Worm (Caenorhabditis elegans) whole organism, young adult: ENCODE measurements around the gene srj-1.

Experiments used
- F33H1.4 ChIP-seq: fragments of 200-800 bp; sonication (Bioruptor generic); IDR thresholded peaks from 2 replicates; pipeline ENCODE4 v1.3.6; 2022; ENCODE audit warnings: missing genetic modification reagents, missing genetic modification characterization, missing compliant biosample characterization
- F39B2.1 ChIP-seq: fragments of 200-800 bp; sonication (Bioruptor generic); IDR thresholded peaks from 2 replicates; pipeline ENCODE4 v1.3.6; 2022; ENCODE audit warnings: missing genetic modification reagents, missing genetic modification characterization, missing compliant biosample characterization
- F49E8.2 ChIP-seq: sonication (generic microtip); optimal IDR thresholded peaks from 3 replicates; lab custom pipeline; 2017; ENCODE audit warnings: missing genetic modification characterization, mild to moderate bottlenecking, missing compliant biosample characterization, antibody characterized with exemption, moderate library complexity; ENCODE audit not compliant: insufficient read depth
- F52B5.7 ChIP-seq: sonication (generic microtip); optimal IDR thresholded peaks from 2 replicates; lab custom pipeline; 2016; ENCODE audit warnings: mild to moderate bottlenecking, missing genetic modification characterization, missing compliant biosample characterization
- K11D2.4 ChIP-seq: fragments of 200-800 bp; sonication (Bioruptor generic); IDR thresholded peaks from 2 replicates; pipeline ENCODE4 v1.3.6; 2022; ENCODE audit warnings: missing genetic modification reagents, missing genetic modification characterization, missing compliant biosample characterization
- K12H6.12 ChIP-seq: fragments of 200-800 bp; sonication (Bioruptor generic); optimal IDR thresholded peaks from 2 replicates; lab custom pipeline; 2018; ENCODE audit warnings: mild to moderate bottlenecking, missing genetic modification characterization, missing compliant biosample characterization
- Y56A3A.18 ChIP-seq: fragments of 200-800 bp; sonication (Bioruptor generic); IDR thresholded peaks from 2 replicates; pipeline ENCODE4 v1.3.6; 2022; ENCODE audit warnings: missing genetic modification reagents, missing genetic modification characterization, missing compliant biosample characterization
- Y79H2A.3 ChIP-seq: fragments of 200-800 bp; sonication (Bioruptor generic); conservative IDR thresholded peaks from 2 replicates; pipeline ENCODE4 v1.3.6; 2022; ENCODE audit warnings: missing genetic modification reagents, missing genetic modification characterization, missing compliant biosample characterization
- akir-1 ChIP-seq: fragments of 200-800 bp; sonication (Bioruptor generic); optimal IDR thresholded peaks from 2 replicates; lab custom pipeline; 2018; ENCODE audit warnings: mild to moderate bottlenecking, missing genetic modification characterization, moderate library complexity, missing compliant biosample characterization
- ama-1 ChIP-seq, 3 experiments: fragments of 150-350 bp in 1 of 3; sonication (generic microtip) in 2 of 3; optimal IDR thresholded peaks; 2 replicates each; lab custom pipeline; 2014 to 2018; ENCODE audit warnings: missing biosample characterization in 2 of 3, missing genetic modification characterization in 2 of 3, missing genetic modification reagents in 2 of 3
- athp-1 ChIP-seq: sonication (generic microtip); optimal IDR thresholded peaks from 2 replicates; lab custom pipeline; 2017; ENCODE audit warnings: mild to moderate bottlenecking, missing genetic modification characterization, missing compliant biosample characterization
- attf-3 ChIP-seq: fragments of 200-800 bp; sonication (Bioruptor generic); conservative IDR thresholded peaks from 2 replicates; pipeline ENCODE4 v1.3.6; 2022; ENCODE audit warnings: missing genetic modification reagents, missing genetic modification characterization, missing compliant biosample characterization
- bed-1 ChIP-seq: fragments of 200-800 bp; sonication (Bioruptor generic); IDR thresholded peaks from 2 replicates; pipeline ENCODE4 v1.3.6; 2022; ENCODE audit warnings: missing genetic modification reagents, missing genetic modification characterization, missing compliant biosample characterization
- ceh-27 ChIP-seq: fragments of 200-800 bp; sonication (Bioruptor generic); optimal IDR thresholded peaks from 2 replicates; lab custom pipeline; 2018; ENCODE audit warnings: mild to moderate bottlenecking, missing genetic modification characterization, moderate library complexity, missing compliant biosample characterization
- dox-1 ChIP-seq: fragments of 200-800 bp; sonication (Bioruptor generic); IDR thresholded peaks from 2 replicates; pipeline ENCODE4 v1.3.6; 2022; ENCODE audit warnings: missing genetic modification reagents, missing genetic modification characterization, missing compliant biosample characterization
- dpff-1 ChIP-seq: sonication (generic microtip); optimal IDR thresholded peaks from 2 replicates; lab custom pipeline; 2017; ENCODE audit warnings: mild to moderate bottlenecking, missing genetic modification characterization, missing compliant biosample characterization
- dpl-1 ChIP-seq: fragments of 150-350 bp; optimal IDR thresholded peaks from 2 replicates; lab custom pipeline; 2014; ENCODE audit warnings: missing biosample characterization, missing genetic modification reagents, missing genetic modification characterization
- efl-1 ChIP-seq: fragments of 150-350 bp; optimal IDR thresholded peaks from 2 replicates; lab custom pipeline; 2014; ENCODE audit warnings: missing biosample characterization, missing genetic modification reagents, missing genetic modification characterization
- ekl-4 ChIP-seq: fragments of 200-800 bp; sonication (Bioruptor generic); IDR thresholded peaks from 2 replicates; pipeline ENCODE4 v1.3.6; 2022; ENCODE audit warnings: missing genetic modification reagents, missing genetic modification characterization, missing compliant biosample characterization
- hlh-26 ChIP-seq: fragments of 200-800 bp; sonication (Bioruptor generic); conservative IDR thresholded peaks from 2 replicates; pipeline ENCODE4 v1.3.6; 2022; ENCODE audit warnings: missing genetic modification reagents, missing genetic modification characterization, missing compliant biosample characterization
- hmg-1.2 ChIP-seq: fragments of 200-800 bp; sonication (Bioruptor generic); IDR thresholded peaks from 2 replicates; pipeline ENCODE4 v1.3.6; 2022; ENCODE audit warnings: missing genetic modification reagents, missing genetic modification characterization, missing compliant biosample characterization
- lag-1 ChIP-seq: fragments of 200-800 bp; sonication (Bioruptor generic); IDR thresholded peaks from 2 replicates; pipeline ENCODE4 v1.3.6; 2022; ENCODE audit warnings: missing genetic modification reagents, missing genetic modification characterization, missing compliant biosample characterization
- lin-35 ChIP-seq, 3 experiments: fragments of 150-350 bp in 2 of 3; sonication (generic microtip) in 1 of 3; optimal IDR thresholded peaks; 2 replicates each; lab custom pipeline; 2014 to 2018; ENCODE audit warnings: missing biosample characterization in 3 of 3, missing genetic modification characterization in 3 of 3, missing genetic modification reagents in 3 of 3
- lin-40 ChIP-seq: sonication (generic microtip); optimal IDR thresholded peaks from 2 replicates; lab custom pipeline; 2016; ENCODE audit warnings: missing genetic modification characterization, mild to moderate bottlenecking, missing compliant biosample characterization, missing genotype, missing genetic modification reagents
- lin-54 ChIP-seq: fragments of 200-800 bp; sonication (Bioruptor generic); optimal IDR thresholded peaks from 2 replicates; lab custom pipeline; 2018; ENCODE audit warnings: mild to moderate bottlenecking, missing genetic modification characterization, missing compliant biosample characterization
- lsl-1 ChIP-seq: fragments of 200-800 bp; sonication (Bioruptor generic); optimal IDR thresholded peaks from 2 replicates; lab custom pipeline; 2018; ENCODE audit warnings: mild to moderate bottlenecking, missing genetic modification characterization, moderate library complexity, missing compliant biosample characterization
- madf-6 ChIP-seq: fragments of 200-800 bp; sonication (Bioruptor generic); IDR thresholded peaks from 2 replicates; pipeline ENCODE4 v1.3.6; 2022; ENCODE audit warnings: missing genetic modification reagents, missing genetic modification characterization, missing compliant biosample characterization
- mes-4 ChIP-seq: sonication (generic microtip); optimal IDR thresholded peaks from 2 replicates; lab custom pipeline; 2016; ENCODE audit warnings: missing genotype, missing genetic modification characterization, missing compliant biosample characterization
- nfya-1 ChIP-seq: sonication (generic microtip); optimal IDR thresholded peaks from 2 replicates; lab custom pipeline; 2017; ENCODE audit warnings: antibody characterized with exemption, missing compliant biosample characterization, missing genetic modification characterization, borderline replicate concordance; ENCODE audit not compliant: insufficient read depth
- nfya-2 ChIP-seq: fragments of 200-800 bp; sonication (Bioruptor generic); IDR thresholded peaks from 2 replicates; pipeline ENCODE4 v1.3.6; 2022; ENCODE audit warnings: missing genetic modification reagents, missing genetic modification characterization, missing compliant biosample characterization
- nhr-80 ChIP-seq: sonication (generic microtip); optimal IDR thresholded peaks from 2 replicates; lab custom pipeline; 2016; ENCODE audit warnings: missing genetic modification characterization, missing compliant biosample characterization
- rcor-1 ChIP-seq: fragments of 200-800 bp; sonication (Bioruptor generic); IDR thresholded peaks from 2 replicates; pipeline ENCODE4 v1.3.6; 2022; ENCODE audit warnings: missing genetic modification reagents, missing genetic modification characterization, missing compliant biosample characterization
- rpc-1 ChIP-seq, 2 experiments: fragments of 150-350 bp in 1 of 2; sonication (generic microtip) in 1 of 2; optimal IDR thresholded peaks; 2 replicates each; lab custom pipeline; 2014 to 2018; ENCODE audit warnings: missing biosample characterization in 1 of 2, missing genetic modification characterization in 1 of 2, missing genetic modification reagents in 1 of 2, missing genotype in 1 of 2
- tbp1 ChIP-seq: fragments of 200-800 bp; sonication (Bioruptor generic); optimal IDR thresholded peaks from 2 replicates; lab custom pipeline; 2018; ENCODE audit warnings: mild to moderate bottlenecking, missing genetic modification characterization, missing compliant biosample characterization
- xnd-1 ChIP-seq: sonication (generic microtip); optimal IDR thresholded peaks from 2 replicates; lab custom pipeline; 2016; ENCODE audit warnings: missing genotype, missing genetic modification reagents, missing genetic modification characterization, missing compliant biosample characterization
- ztf-18 ChIP-seq: sonication (generic microtip); optimal IDR thresholded peaks from 2 replicates; lab custom pipeline; 2016; ENCODE audit warnings: missing genotype, mild to moderate bottlenecking, missing genetic modification characterization, missing compliant biosample characterization
- ztf-26 ChIP-seq: sonication (generic microtip); optimal IDR thresholded peaks from 2 replicates; lab custom pipeline; 2017; ENCODE audit warnings: missing genetic modification characterization, missing compliant biosample characterization
- ztf-28 ChIP-seq: fragments of 200-800 bp; sonication (Bioruptor generic); IDR thresholded peaks from 2 replicates; pipeline ENCODE4 v1.3.6; 2022; ENCODE audit warnings: missing genetic modification reagents, missing genetic modification characterization, missing compliant biosample characterization

srj-1 gene

DNA sequence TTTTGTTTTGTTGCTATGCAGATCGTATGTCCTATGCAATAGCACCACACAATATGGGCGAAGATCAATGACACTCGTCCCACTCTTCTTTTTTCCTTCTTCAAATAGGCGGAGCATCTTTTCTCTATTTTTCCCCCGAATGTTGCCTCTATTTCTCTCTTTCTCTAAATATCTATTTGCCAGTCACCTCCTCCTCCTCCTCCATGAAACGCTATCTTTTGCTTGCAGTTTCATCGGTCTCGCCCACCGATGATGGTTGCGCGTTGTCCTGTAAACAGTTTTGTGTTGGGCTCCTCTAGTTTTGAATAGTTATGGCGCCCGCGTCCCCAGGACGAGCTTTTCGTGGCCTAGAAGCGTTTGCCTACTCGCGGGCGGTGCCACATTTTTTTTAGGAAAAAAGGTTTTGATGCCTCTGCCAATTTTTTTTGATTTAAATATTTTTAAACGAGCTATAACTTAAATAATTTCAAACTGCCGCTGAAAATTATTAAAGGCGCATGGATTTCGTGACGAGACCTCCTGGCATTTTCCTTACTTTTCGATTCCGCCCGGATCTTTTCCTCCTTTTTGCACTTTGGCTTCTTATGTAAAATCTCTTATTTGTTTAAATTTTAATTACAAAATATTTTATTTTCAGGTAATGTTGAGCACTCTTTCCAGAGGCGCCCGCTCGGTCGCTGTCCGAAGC is 12.5 kb downstream of the srj-1 start, which contains the start of gene gdh-1:
Gene gdh-1, plus strand, starts transcription at position 638 of the 688 bp plus-strand sequence.
- TF ChIP-seq nhr-80 (tag; lab: Kevin White, UChicago) (peak; percentile 63), dox-1 (peak; percentile 55), efl-1 (GFP tag; lab: Kevin White, UChicago) (peak; percentile 48), dpl-1 (GFP tag; lab: Kevin White, UChicago) (no peak), lsl-1 (GFP tag; lab: Kevin White, UChicago) (peak; percentile 23), ceh-27 (GFP tag; lab: Kevin White, UChicago) (no peak), bed-1 (no peak), tbp1 (peak; percentile 23), rcor-1 (GFP tag; lab: Robert Waterston, UW) (no peak), K11D2.4 (no peak), F33H1.4 (GFP tag; lab: Robert Waterston, UW) (peak; percentile 28; the same call in 1 of the 2 replicates), lin-35 (GFP tag; optimal IDR thresholded peaks at IDR 0.05; lab: Kevin White, UChicago) (peak in 1 of 3 experiments; percentile 6), madf-6 (GFP tag; lab: Robert Waterston, UW) (peak; percentile 41), ekl-4 (no peak), F39B2.1 (GFP tag; lab: Robert Waterston, UW) (no peak), attf-3 (GFP tag; lab: Robert Waterston, UW) (no peak), lin-54 (GFP tag; lab: Kevin White, UChicago) (peak; percentile 53), ama-1 (optimal IDR thresholded peaks at IDR 0.05; lab: Kevin White, UChicago) (peak; percentile 18), ama-1 (GFP tag; optimal IDR thresholded peaks at IDR 0.05; lab: Kevin White, UChicago) (no peak), akir-1 (no peak), Y79H2A.3 (no peak), hmg-1.2 (peak; percentile 32; the same call in 1 of the 2 replicates), nfya-1 (tag; lab: Kevin White, UChicago) (no peak), F49E8.2 (no peak), xnd-1 (tag; lab: Kevin White, UChicago) (peak; percentile 1), K12H6.12 (peak; percentile 6), ztf-18 (tag; lab: Kevin White, UChicago) (no peak)

DNA sequence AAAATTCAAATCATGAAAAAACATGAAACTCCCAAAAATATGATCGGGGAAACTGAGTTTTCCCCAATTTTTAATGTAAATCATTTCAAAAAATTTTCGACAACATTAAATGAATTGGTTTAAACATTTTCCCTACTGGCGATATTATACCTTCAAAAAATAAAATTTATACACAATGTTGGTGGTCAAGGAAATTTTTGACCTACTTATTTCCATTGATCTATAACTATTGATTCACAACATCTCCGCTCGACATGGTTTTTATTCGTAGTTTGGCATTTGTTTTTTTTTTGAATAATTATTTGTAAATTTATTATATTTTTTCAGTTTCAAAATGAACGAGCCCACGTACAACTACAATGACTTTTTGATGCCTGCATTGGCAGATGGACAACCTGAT is 15.0 kb downstream of the srj-1 start, which contains the start of gene tbx-36:
Gene tbx-36, plus strand, starts transcription at position 301 of the 400 bp plus-strand sequence.
- TF ChIP-seq ztf-28: no peak
- TF ChIP-seq ama-1 (optimal IDR thresholded peaks at IDR 0.05; lab: Kevin White, UChicago): no peak
- TF ChIP-seq ama-1 (GFP tag; optimal IDR thresholded peaks at IDR 0.05; lab: Kevin White, UChicago): no peak
- TF ChIP-seq mes-4 (tag; lab: Kevin White, UChicago): no peak
- TF ChIP-seq hlh-26 (GFP tag; lab: Robert Waterston, UW): no peak
- TF ChIP-seq athp-1 (tag; lab: Kevin White, UChicago): no peak

DNA sequence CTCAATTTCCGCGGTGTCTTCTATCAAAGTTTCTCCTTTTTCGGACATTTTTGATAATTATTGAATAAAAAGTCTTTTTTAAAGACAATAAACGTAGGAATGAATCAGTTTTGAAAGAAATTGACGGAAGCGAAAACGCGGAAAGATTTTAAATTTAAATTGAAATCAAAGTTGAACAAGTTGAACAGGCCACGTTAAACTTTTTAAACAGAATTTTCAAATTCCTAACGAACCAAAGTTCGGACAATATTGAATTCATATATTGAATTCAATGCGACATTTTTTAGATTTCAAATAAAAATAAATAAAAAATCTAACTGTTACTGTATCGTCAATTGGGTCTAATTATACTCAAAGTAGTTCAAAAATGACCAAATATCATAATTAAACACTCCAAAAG is 15.5 kb downstream of the srj-1 start, which contains the start of gene hdl-1:
Gene hdl-1, minus strand, starts transcription at position 101 of the 400 bp plus-strand sequence.
- TF ChIP-seq Y56A3A.18 (GFP tag; lab: Robert Waterston, UW) (no peak), nfya-2 (GFP tag; lab: Robert Waterston, UW) (no peak), rpc-1 (optimal IDR thresholded peaks at IDR 0.05; lab: Kevin White, UChicago) (no peak), rpc-1 (tag; optimal IDR thresholded peaks at IDR 0.05; lab: Kevin White, UChicago) (no peak), lin-40 (tag; lab: Kevin White, UChicago) (no peak), lag-1 (GFP tag; lab: Robert Waterston, UW) (no peak), ztf-26 (tag; lab: Kevin White, UChicago) (no peak), F52B5.7 (tag; lab: Kevin White, UChicago) (no peak), dpff-1 (tag; lab: Kevin White, UChicago) (no peak)
